Worm (Caenorhabditis elegans) whole organism, young adult: ENCODE measurements around the gene F58E6.5.
A peak's percentile ranks its signal among the peaks of the same experiment; 100 is the strongest.

ENCODE experiments used
- B0019.2 ChIP-seq: fragments of 200-800 bp; sonication (Bioruptor generic); conservative IDR thresholded peaks from 2 replicates; pipeline ENCODE4 v1.3.6; 2022; ENCODE audit warnings: missing genetic modification reagents, missing genetic modification characterization, missing compliant biosample characterization
- B0035.1 ChIP-seq: sonication (generic microtip); optimal IDR thresholded peaks from 2 replicates; lab custom pipeline; 2016; ENCODE audit warnings: missing genetic modification characterization, mild to moderate bottlenecking, missing compliant biosample characterization, missing genotype, missing genetic modification reagents
- D2030.7 ChIP-seq: fragments of 200-800 bp; sonication (Bioruptor generic); IDR thresholded peaks from 2 replicates; pipeline ENCODE4 v1.3.6; 2022; ENCODE audit warnings: missing genetic modification reagents, missing genetic modification characterization, missing compliant biosample characterization
- F37B4.10 ChIP-seq: fragments of 200-800 bp; sonication (Bioruptor generic); IDR thresholded peaks from 2 replicates; pipeline ENCODE4 v1.3.6; 2022; ENCODE audit warnings: missing genetic modification characterization, missing compliant biosample characterization
- F55B11.4 ChIP-seq: sonication (generic microtip); optimal IDR thresholded peaks from 2 replicates; lab custom pipeline; 2016; ENCODE audit warnings: missing compliant biosample characterization, missing genetic modification characterization, borderline replicate concordance; ENCODE audit not compliant: insufficient read depth
- F57A8.1 ChIP-seq: fragments of 200-800 bp; sonication (Bioruptor generic); optimal IDR thresholded peaks from 2 replicates; lab custom pipeline; 2018; ENCODE audit warnings: mild to moderate bottlenecking, missing genetic modification characterization, moderate library complexity, missing compliant biosample characterization
- K12H6.12 ChIP-seq: fragments of 200-800 bp; sonication (Bioruptor generic); optimal IDR thresholded peaks from 2 replicates; lab custom pipeline; 2018; ENCODE audit warnings: mild to moderate bottlenecking, missing genetic modification characterization, missing compliant biosample characterization
- T07F8.4 ChIP-seq: sonication (generic microtip); optimal IDR thresholded peaks from 2 replicates; lab custom pipeline; 2016; ENCODE audit warnings: mild to moderate bottlenecking, missing genetic modification characterization, moderate library complexity, missing compliant biosample characterization
- Y53F4B.3 ChIP-seq: fragments of 200-800 bp; sonication (Bioruptor generic); IDR thresholded peaks from 2 replicates; pipeline ENCODE4 v1.3.6; 2022; ENCODE audit warnings: missing genetic modification reagents, missing genetic modification characterization, missing compliant biosample characterization
- Y79H2A.3 ChIP-seq: fragments of 200-800 bp; sonication (Bioruptor generic); conservative IDR thresholded peaks from 2 replicates; pipeline ENCODE4 v1.3.6; 2022; ENCODE audit warnings: missing genetic modification reagents, missing genetic modification characterization, missing compliant biosample characterization
- aptf-2 ChIP-seq: fragments of 200-800 bp; sonication (Bioruptor generic); conservative IDR thresholded peaks from 2 replicates; pipeline ENCODE4 v1.3.6; 2022; ENCODE audit warnings: missing genetic modification reagents, missing genetic modification characterization, missing compliant biosample characterization
- attf-5 ChIP-seq: fragments of 200-800 bp; sonication (Bioruptor generic); optimal IDR thresholded peaks from 2 replicates; lab custom pipeline; 2018; ENCODE audit warnings: mild to moderate bottlenecking, missing genetic modification characterization, missing compliant biosample characterization
- ccch-3 ChIP-seq: fragments of 200-800 bp; sonication (Bioruptor generic); optimal IDR thresholded peaks from 2 replicates; lab custom pipeline; 2018; ENCODE audit warnings: mild to moderate bottlenecking, missing genetic modification characterization, missing compliant biosample characterization
- cebp-1 ChIP-seq, 2 experiments: fragments of 200-800 bp in 1 of 2; sonication (Bioruptor generic) in 1 of 2; sonication (generic microtip) in 1 of 2; IDR thresholded peaks in 1 of 2; optimal IDR thresholded peaks in 1 of 2; 2 replicates each; pipeline versions ENCODE4 v1.3.6 to Lab custom; 2017 to 2022; ENCODE audit warnings: missing compliant biosample characterization in 2 of 2, missing genetic modification characterization in 2 of 2, mild to moderate bottlenecking in 1 of 2, missing genetic modification reagents in 1 of 2, moderate library complexity in 1 of 2
- cebp-2 ChIP-seq: fragments of 200-800 bp; sonication (Bioruptor generic); IDR thresholded peaks from 2 replicates; pipeline ENCODE4 v1.3.6; 2022; ENCODE audit warnings: missing genetic modification characterization, missing compliant biosample characterization
- ceh-27 ChIP-seq: fragments of 200-800 bp; sonication (Bioruptor generic); optimal IDR thresholded peaks from 2 replicates; lab custom pipeline; 2018; ENCODE audit warnings: mild to moderate bottlenecking, missing genetic modification characterization, moderate library complexity, missing compliant biosample characterization
- die-1 ChIP-seq: sonication (generic microtip); optimal IDR thresholded peaks from 2 replicates; lab custom pipeline; 2016; ENCODE audit warnings: missing genotype, mild to moderate bottlenecking, missing genetic modification characterization, missing compliant biosample characterization
- dox-1 ChIP-seq: fragments of 200-800 bp; sonication (Bioruptor generic); IDR thresholded peaks from 2 replicates; pipeline ENCODE4 v1.3.6; 2022; ENCODE audit warnings: missing genetic modification reagents, missing genetic modification characterization, missing compliant biosample characterization
- dpff-1 ChIP-seq: sonication (generic microtip); optimal IDR thresholded peaks from 2 replicates; lab custom pipeline; 2017; ENCODE audit warnings: mild to moderate bottlenecking, missing genetic modification characterization, missing compliant biosample characterization
- egl-44 ChIP-seq: fragments of 200-800 bp; sonication (Bioruptor generic); IDR thresholded peaks from 2 replicates; pipeline ENCODE4 v1.3.6; 2022; ENCODE audit warnings: missing genetic modification reagents, missing genetic modification characterization, missing compliant biosample characterization
- ekl-4 ChIP-seq: fragments of 200-800 bp; sonication (Bioruptor generic); IDR thresholded peaks from 2 replicates; pipeline ENCODE4 v1.3.6; 2022; ENCODE audit warnings: missing genetic modification reagents, missing genetic modification characterization, missing compliant biosample characterization
- fkh-3 ChIP-seq: sonication (generic microtip); optimal IDR thresholded peaks from 2 replicates; lab custom pipeline; 2016; ENCODE audit warnings: mild to moderate bottlenecking, missing genetic modification characterization, missing compliant biosample characterization
- hlh-12 ChIP-seq: sonication (generic microtip); optimal IDR thresholded peaks from 2 replicates; lab custom pipeline; 2016; ENCODE audit warnings: missing genetic modification characterization, missing compliant biosample characterization
- hmg-1.2 ChIP-seq: fragments of 200-800 bp; sonication (Bioruptor generic); IDR thresholded peaks from 2 replicates; pipeline ENCODE4 v1.3.6; 2022; ENCODE audit warnings: missing genetic modification reagents, missing genetic modification characterization, missing compliant biosample characterization
- hmg-20 ChIP-seq: fragments of 200-800 bp; sonication (Bioruptor generic); IDR thresholded peaks from 2 replicates; pipeline ENCODE4 v1.3.6; 2022; ENCODE audit warnings: missing genetic modification reagents, missing genetic modification characterization, missing compliant biosample characterization
- hrde-1 ChIP-seq: sonication (generic microtip); optimal IDR thresholded peaks from 2 replicates; lab custom pipeline; 2016; ENCODE audit warnings: missing genetic modification characterization, mild to moderate bottlenecking, missing compliant biosample characterization, moderate library complexity, missing genotype, missing genetic modification reagents, borderline replicate concordance
- hsf-1 ChIP-seq: fragments of 200-800 bp; sonication (Bioruptor generic); IDR thresholded peaks from 2 replicates; pipeline ENCODE4 v1.3.6; 2022; ENCODE audit warnings: missing genetic modification reagents, missing genetic modification characterization, missing compliant biosample characterization
- lin-35 ChIP-seq, 3 experiments: fragments of 150-350 bp in 2 of 3; sonication (generic microtip) in 1 of 3; optimal IDR thresholded peaks; 2 replicates each; lab custom pipeline; 2014 to 2018; ENCODE audit warnings: missing biosample characterization in 3 of 3, missing genetic modification characterization in 3 of 3, missing genetic modification reagents in 3 of 3
- lin-40 ChIP-seq: sonication (generic microtip); optimal IDR thresholded peaks from 2 replicates; lab custom pipeline; 2016; ENCODE audit warnings: missing genetic modification characterization, mild to moderate bottlenecking, missing compliant biosample characterization, missing genotype, missing genetic modification reagents
- madf-10 ChIP-seq: sonication (generic microtip); optimal IDR thresholded peaks from 2 replicates; lab custom pipeline; 2016; ENCODE audit warnings: mild to moderate bottlenecking, missing genetic modification characterization, missing compliant biosample characterization
- madf-6 ChIP-seq: fragments of 200-800 bp; sonication (Bioruptor generic); IDR thresholded peaks from 2 replicates; pipeline ENCODE4 v1.3.6; 2022; ENCODE audit warnings: missing genetic modification reagents, missing genetic modification characterization, missing compliant biosample characterization
- madf-8 ChIP-seq: fragments of 200-800 bp; sonication (Bioruptor generic); conservative IDR thresholded peaks from 2 replicates; pipeline ENCODE4 v1.3.6; 2022; ENCODE audit warnings: missing genetic modification reagents, missing genetic modification characterization, missing compliant biosample characterization
- mcd-1 ChIP-seq: fragments of 200-800 bp; sonication (Bioruptor generic); IDR thresholded peaks from 2 replicates; pipeline ENCODE4 v1.3.6; 2022; ENCODE audit warnings: missing genetic modification reagents, missing genetic modification characterization, missing compliant biosample characterization
- mel-28 ChIP-seq: sonication (generic microtip); optimal IDR thresholded peaks from 2 replicates; lab custom pipeline; 2016; ENCODE audit warnings: borderline replicate concordance, mild to moderate bottlenecking, missing genetic modification characterization, missing compliant biosample characterization
- nhr-179 ChIP-seq: sonication (generic microtip); optimal IDR thresholded peaks from 2 replicates; lab custom pipeline; 2016; ENCODE audit warnings: mild to moderate bottlenecking, missing genetic modification characterization, missing compliant biosample characterization
- rec-8 ChIP-seq, 2 experiments: sonication (generic microtip); optimal IDR thresholded peaks; 2 replicates each; lab custom pipeline; 2016; ENCODE audit warnings: mild to moderate bottlenecking in 2 of 2, missing genetic modification characterization in 2 of 2, missing genetic modification reagents in 2 of 2, missing genotype in 2 of 2, missing biosample characterization in 1 of 2, missing compliant biosample characterization in 1 of 2, moderate library complexity in 1 of 2
- rpc-1 ChIP-seq, 2 experiments: fragments of 150-350 bp in 1 of 2; sonication (generic microtip) in 1 of 2; optimal IDR thresholded peaks; 2 replicates each; lab custom pipeline; 2014 to 2018; ENCODE audit warnings: missing biosample characterization in 1 of 2, missing genetic modification characterization in 1 of 2, missing genetic modification reagents in 1 of 2, missing genotype in 1 of 2
- sea-2 ChIP-seq: fragments of 200-800 bp; sonication (Bioruptor generic); IDR thresholded peaks from 2 replicates; pipeline ENCODE4 v1.3.6; 2022; ENCODE audit warnings: missing genetic modification characterization, missing compliant biosample characterization
- snpc-1.1 ChIP-seq: sonication (generic microtip); optimal IDR thresholded peaks from 2 replicates; lab custom pipeline; 2017; ENCODE audit warnings: missing genetic modification characterization, mild to moderate bottlenecking, missing compliant biosample characterization, antibody characterized with exemption, moderate library complexity, missing genotype, missing genetic modification reagents; ENCODE audit not compliant: insufficient read depth
- snpc-3.4 ChIP-seq: sonication (generic microtip); optimal IDR thresholded peaks from 2 replicates; lab custom pipeline; 2017; ENCODE audit warnings: missing genetic modification characterization, mild to moderate bottlenecking, missing compliant biosample characterization, antibody characterized with exemption, moderate library complexity, missing genotype, missing genetic modification reagents
- unc-130 ChIP-seq: sonication (generic microtip); optimal IDR thresholded peaks from 2 replicates; lab custom pipeline; 2016; ENCODE audit warnings: missing genetic modification reagents, missing genetic modification characterization, missing compliant biosample characterization
- unc-62 ChIP-seq: fragments of 150-350 bp; optimal IDR thresholded peaks from 2 replicates; lab custom pipeline; 2014; ENCODE audit warnings: missing biosample characterization, missing genetic modification reagents, missing genetic modification characterization
- zfh-2 ChIP-seq: fragments of 200-800 bp; sonication (Bioruptor generic); conservative IDR thresholded peaks from 2 replicates; pipeline ENCODE4 v1.3.6; 2022; ENCODE audit warnings: missing genetic modification reagents, missing genetic modification characterization, missing compliant biosample characterization
- ztf-18 ChIP-seq: sonication (generic microtip); optimal IDR thresholded peaks from 2 replicates; lab custom pipeline; 2016; ENCODE audit warnings: missing genotype, mild to moderate bottlenecking, missing genetic modification characterization, missing compliant biosample characterization
- ztf-3 ChIP-seq: fragments of 200-800 bp; sonication (Bioruptor generic); optimal IDR thresholded peaks from 2 replicates; lab custom pipeline; 2018; ENCODE audit warnings: mild to moderate bottlenecking, missing genetic modification characterization, missing compliant biosample characterization

F58E6.5 gene

ce11 chrV:9706592-9706991 is 47.8 kb downstream of the F58E6.5 start:
- TF ChIP-seq madf-8 (GFP tag; lab: Robert Waterston, UW) = no peak
- TF ChIP-seq F37B4.10 (GFP tag; lab: Robert Waterston, UW) = no peak
- no peak for TF ChIP-seq sea-2
- TF ChIP-seq dpff-1 = no peak
- no peak for TF ChIP-seq die-1 (tag; lab: Kevin White, UChicago)
- no peak for TF ChIP-seq unc-62 (GFP tag; lab: Kevin White, UChicago)
- TF ChIP-seq attf-5 (GFP tag; lab: Kevin White, UChicago) = no peak
- TF ChIP-seq ztf-18 = no peak
- TF ChIP-seq zfh-2 (GFP tag; lab: Robert Waterston, UW) = no peak
- TF ChIP-seq madf-6 = no peak
- TF ChIP-seq Y53F4B.3 = no peak
- TF ChIP-seq D2030.7 = no peak
- no peak for TF ChIP-seq ekl-4 (GFP tag; lab: Robert Waterston, UW)
- TF ChIP-seq, all 124 proteins: peak for 0

- TF ChIP-seq B0019.2 (GFP tag; lab: Robert Waterston, UW) (no peak), K12H6.12 (tag; lab: Kevin White, UChicago) (peak; percentile 47), mcd-1 (GFP tag; lab: Robert Waterston, UW) (no peak), dox-1 (GFP tag; lab: Robert Waterston, UW) (no peak), ceh-27 (GFP tag; lab: Kevin White, UChicago) (peak; percentile 74), ztf-3 (GFP tag; lab: Kevin White, UChicago) (no peak), Y79H2A.3 (no peak), F57A8.1 (no peak), egl-44 (GFP tag; lab: Robert Waterston, UW) (no peak), unc-130 (GFP tag; lab: Kevin White, UChicago) (no peak), hrde-1 (tag; lab: Kevin White, UChicago) (no peak), mel-28 (tag; lab: Kevin White, UChicago) (no peak), cebp-1 (GFP tag; IDR thresholded peaks at IDR 0.05; lab: Robert Waterston, UW) (peak; percentile 78; the same call in 1 of the 2 replicates), cebp-1 (tag; optimal IDR thresholded peaks at IDR 0.05; lab: Kevin White, UChicago) (peak; percentile 96), nhr-179 (tag; lab: Kevin White, UChicago) (no peak), rpc-1 (optimal IDR thresholded peaks at IDR 0.05; lab: Kevin White, UChicago) (no peak), rpc-1 (tag; optimal IDR thresholded peaks at IDR 0.05; lab: Kevin White, UChicago) (no peak), ccch-3 (GFP tag; lab: Kevin White, UChicago) (no peak), B0035.1 (tag; lab: Kevin White, UChicago) (no peak), snpc-3.4 (tag; lab: Kevin White, UChicago) (no peak), hmg-1.2 (GFP tag; lab: Robert Waterston, UW) (peak; percentile 63; the same call in 1 of the 2 replicates), aptf-2 (GFP tag; lab: Robert Waterston, UW) (no peak)
These were observed 50.0 kb downstream of the F58E6.5 start for ce11 chrV:9704399-9704798.

- TF ChIP-seq rpc-1 (optimal IDR thresholded peaks at IDR 0.05; lab: Kevin White, UChicago) (no peak), rpc-1 (tag; optimal IDR thresholded peaks at IDR 0.05; lab: Kevin White, UChicago) (no peak), lin-40 (tag; lab: Kevin White, UChicago) (no peak), fkh-3 (tag; lab: Kevin White, UChicago) (no peak), cebp-2 (GFP tag; lab: Robert Waterston, UW) (no peak), lin-35 (GFP tag; optimal IDR thresholded peaks at IDR 0.05; lab: Kevin White, UChicago) (no peak), T07F8.4 (tag; lab: Kevin White, UChicago) (no peak), rec-8 (tag; optimal IDR thresholded peaks at IDR 0.05; lab: Kevin White, UChicago) (no peak), madf-10 (tag; lab: Kevin White, UChicago) (no peak), snpc-1.1 (tag; lab: Kevin White, UChicago) (no peak), ztf-3 (GFP tag; lab: Kevin White, UChicago) (no peak), hsf-1 (GFP tag; lab: Robert Waterston, UW) (no peak), hrde-1 (tag; lab: Kevin White, UChicago) (no peak), hmg-20 (no peak), F55B11.4 (tag; lab: Kevin White, UChicago) (no peak), snpc-3.4 (tag; lab: Kevin White, UChicago) (no peak), hlh-12 (no peak), F57A8.1 (no peak)
These were observed 50.8 kb downstream of the F58E6.5 start for ce11 chrV:9703549-9703948.
